Worm (Caenorhabditis elegans) whole organism, midembryonic: Measurements from ENCODE around the gene B0286.1.

Experiments used
- T22C8.4 ChIP-seq: fragments of 200-800 bp; sonication (Bioruptor generic); IDR thresholded peaks from 2 replicates; pipeline ENCODE4 v1.3.6; 2022; ENCODE audit warnings: missing genetic modification characterization, missing compliant biosample characterization
- cog-1 ChIP-seq: sonication (generic microtip); optimal IDR thresholded peaks from 2 replicates; lab custom pipeline; 2016; ENCODE audit warnings: missing genetic modification characterization, missing compliant biosample characterization
- flt-1 ChIP-seq: fragments of 200-800 bp; sonication (Bioruptor generic); IDR thresholded peaks from 2 replicates; pipeline ENCODE4 v1.3.6; 2022; ENCODE audit warnings: missing genetic modification characterization, missing compliant biosample characterization
- klf-2 ChIP-seq: fragments of 200-800 bp; sonication (Bioruptor generic); conservative IDR thresholded peaks from 2 replicates; pipeline ENCODE4 v1.3.6; 2022; ENCODE audit warnings: missing genetic modification reagents, missing genetic modification characterization, missing compliant biosample characterization
- med-1 ChIP-seq: sonication (generic microtip); optimal IDR thresholded peaks from 2 replicates; lab custom pipeline; 2017; ENCODE audit warnings: missing genetic modification characterization, mild to moderate bottlenecking, missing compliant biosample characterization, antibody characterized with exemption, missing genetic modification reagents; ENCODE audit not compliant: insufficient read depth
- ref-1 ChIP-seq: fragments of 200-800 bp; sonication (Bioruptor generic); conservative IDR thresholded peaks from 2 replicates; pipeline ENCODE4 v1.3.6; 2022; ENCODE audit warnings: missing genetic modification reagents, missing genetic modification characterization, missing compliant biosample characterization
- tab-1 ChIP-seq: fragments of 200-800 bp; sonication (Bioruptor generic); IDR thresholded peaks from 2 replicates; pipeline ENCODE4 v1.3.6; 2022; ENCODE audit warnings: missing genetic modification characterization, missing compliant biosample characterization
- ztf-23 ChIP-seq: fragments of 200-800 bp; sonication (Bioruptor generic); IDR thresholded peaks from 2 replicates; pipeline ENCODE4 v1.3.6; 2022; ENCODE audit warnings: missing genetic modification reagents, missing genetic modification characterization, missing compliant biosample characterization
- ztf-29 ChIP-seq: fragments of 200-800 bp; sonication (Bioruptor generic); IDR thresholded peaks from 2 replicates; pipeline ENCODE4 v1.3.6; 2022; ENCODE audit warnings: missing genetic modification reagents, missing genetic modification characterization, missing compliant biosample characterization

Gene B0286.1

ce11 chrII:4378195-4378594 is at the start of gene B0286.1:
TSS of gene B0286.1 (plus strand) at chrII:4378495.
- TF ChIP-seq flt-1 (GFP tag; lab: Robert Waterston, UW), result no peak
- no peak for TF ChIP-seq ztf-29
- no peak for TF ChIP-seq cog-1 (tag; lab: Kevin White, UChicago)
- no peak for TF ChIP-seq klf-2 (GFP tag; lab: Robert Waterston, UW)
- no peak for TF ChIP-seq ref-1
- TF ChIP-seq T22C8.4 (GFP tag; lab: Robert Waterston, UW), result no peak
- no peak for TF ChIP-seq med-1 (GFP tag; lab: Kevin White, UChicago)
- TF ChIP-seq ztf-23 (GFP tag; lab: Robert Waterston, UW), result no peak
- TF ChIP-seq tab-1 (GFP tag; lab: Robert Waterston, UW), result no peak

ce11 chrII:4328716-4329115 is 49.6 kb upstream of the B0286.1 start, which contains the start of gene H20J04.4:
TSS of gene H20J04.4 (plus strand) at chrII:4329016.
- no peak for TF ChIP-seq flt-1 (GFP tag; lab: Robert Waterston, UW)
- no peak for TF ChIP-seq klf-2 (GFP tag; lab: Robert Waterston, UW)
- TF ChIP-seq ref-1, result no peak
- TF ChIP-seq tab-1 (GFP tag; lab: Robert Waterston, UW), result no peak
- no peak for TF ChIP-seq T22C8.4 (GFP tag; lab: Robert Waterston, UW)
- TF ChIP-seq ztf-29, result no peak
- TF ChIP-seq cog-1 (tag; lab: Kevin White, UChicago), result no peak
- no peak for TF ChIP-seq med-1 (GFP tag; lab: Kevin White, UChicago)
- no peak for TF ChIP-seq ztf-23 (GFP tag; lab: Robert Waterston, UW)

- TF ChIP-seq ztf-29, result no peak
- no peak for TF ChIP-seq cog-1 (tag; lab: Kevin White, UChicago)
- TF ChIP-seq tab-1 (GFP tag; lab: Robert Waterston, UW), result no peak
- no peak for TF ChIP-seq klf-2 (GFP tag; lab: Robert Waterston, UW)
- TF ChIP-seq ztf-23 (GFP tag; lab: Robert Waterston, UW), result no peak
- no peak for TF ChIP-seq ref-1
- TF ChIP-seq med-1 (GFP tag; lab: Kevin White, UChicago), result no peak
These were observed 43.8 kb upstream of the B0286.1 start, which contains the start of gene madf-3 for ce11 chrII:4334448-4334847. TSS of gene madf-3 (plus strand) at chrII:4334748.

ce11 chrII:4337731-4338130 is 40.6 kb upstream of the B0286.1 start:
- TF ChIP-seq cog-1 (tag; lab: Kevin White, UChicago) (no peak), T22C8.4 (GFP tag; lab: Robert Waterston, UW) (no peak), tab-1 (GFP tag; lab: Robert Waterston, UW) (no peak), ztf-23 (GFP tag; lab: Robert Waterston, UW) (no peak), ref-1 (no peak), klf-2 (GFP tag; lab: Robert Waterston, UW) (no peak), med-1 (GFP tag; lab: Kevin White, UChicago) (no peak), ztf-29 (no peak), flt-1 (GFP tag; lab: Robert Waterston, UW) (no peak)

- TF ChIP-seq klf-2 (GFP tag; lab: Robert Waterston, UW), result no peak
- no peak for TF ChIP-seq cog-1 (tag; lab: Kevin White, UChicago)
- no peak for TF ChIP-seq med-1 (GFP tag; lab: Kevin White, UChicago)
- no peak for TF ChIP-seq tab-1 (GFP tag; lab: Robert Waterston, UW)
- no peak for TF ChIP-seq ztf-23 (GFP tag; lab: Robert Waterston, UW)
- TF ChIP-seq ztf-29, result no peak
- no peak for TF ChIP-seq T22C8.4 (GFP tag; lab: Robert Waterston, UW)
- no peak for TF ChIP-seq flt-1 (GFP tag; lab: Robert Waterston, UW)
- no peak for TF ChIP-seq ref-1
These were observed 38.4 kb upstream of the B0286.1 start, which contains the start of gene athp-2 for ce11 chrII:4339882-4340281. TSS of gene athp-2 (plus strand) at chrII:4340182.

- no peak for TF ChIP-seq tab-1 (GFP tag; lab: Robert Waterston, UW)
- no peak for TF ChIP-seq T22C8.4 (GFP tag; lab: Robert Waterston, UW)
- no peak for TF ChIP-seq cog-1 (tag; lab: Kevin White, UChicago)
- no peak for TF ChIP-seq med-1 (GFP tag; lab: Kevin White, UChicago)
These were observed 36.8 kb upstream of the B0286.1 start for ce11 chrII:4341484-4341883.

ce11 chrII:4344317-4344716 is 34.0 kb upstream of the B0286.1 start:
- no peak for TF ChIP-seq cog-1 (tag; lab: Kevin White, UChicago)
- TF ChIP-seq flt-1 (GFP tag; lab: Robert Waterston, UW), result no peak
- no peak for TF ChIP-seq klf-2 (GFP tag; lab: Robert Waterston, UW)
- no peak for TF ChIP-seq med-1 (GFP tag; lab: Kevin White, UChicago)
- no peak for TF ChIP-seq ztf-29
- TF ChIP-seq ztf-23 (GFP tag; lab: Robert Waterston, UW), result no peak
- no peak for TF ChIP-seq T22C8.4 (GFP tag; lab: Robert Waterston, UW)
- TF ChIP-seq tab-1 (GFP tag; lab: Robert Waterston, UW), result no peak
- TF ChIP-seq ref-1, result no peak

- TF ChIP-seq cog-1 (tag; lab: Kevin White, UChicago) (no peak), ztf-23 (GFP tag; lab: Robert Waterston, UW) (no peak), ztf-29 (no peak), med-1 (GFP tag; lab: Kevin White, UChicago) (no peak), tab-1 (GFP tag; lab: Robert Waterston, UW) (no peak), klf-2 (GFP tag; lab: Robert Waterston, UW) (no peak), flt-1 (GFP tag; lab: Robert Waterston, UW) (no peak), ref-1 (no peak), T22C8.4 (GFP tag; lab: Robert Waterston, UW) (no peak)
These were observed 27.4 kb upstream of the B0286.1 start, which contains the start of gene H20J04.9 for ce11 chrII:4350888-4351287. TSS of gene H20J04.9 (plus strand) at chrII:4351188.

- no peak for TF ChIP-seq cog-1 (tag; lab: Kevin White, UChicago)
- no peak for TF ChIP-seq med-1 (GFP tag; lab: Kevin White, UChicago)
- no peak for TF ChIP-seq ref-1
- no peak for TF ChIP-seq ztf-29
- no peak for TF ChIP-seq ztf-23 (GFP tag; lab: Robert Waterston, UW)
- no peak for TF ChIP-seq tab-1 (GFP tag; lab: Robert Waterston, UW)
- TF ChIP-seq klf-2 (GFP tag; lab: Robert Waterston, UW), result no peak
- TF ChIP-seq flt-1 (GFP tag; lab: Robert Waterston, UW), result no peak
- TF ChIP-seq T22C8.4 (GFP tag; lab: Robert Waterston, UW), result no peak
These were observed 23.1 kb upstream of the B0286.1 start, which contains the start of the genes H20J04.7 and H20J04.1 for ce11 chrII:4355217-4355616. TSS of gene H20J04.7 (minus strand) at chrII:4355317. TSS of gene H20J04.1 (plus strand) at chrII:4355613.
